Worm (Caenorhabditis elegans) whole organism, L3 larva: ENCODE results near the gene C44H9.6.
A peak's percentile ranks its signal among the peaks of the same experiment; 100 is the strongest.

Source experiments
- ZK546.5 ChIP-seq: sonication (generic microtip); optimal IDR thresholded peaks from 2 replicates; lab custom pipeline; 2017; ENCODE audit warnings: missing biosample characterization, missing genetic modification characterization
- aly-2 ChIP-seq: fragments of 150-350 bp; optimal IDR thresholded peaks from 2 replicates; lab custom pipeline; 2014; ENCODE audit warnings: missing biosample characterization, missing genetic modification characterization
- ama-1 ChIP-seq: fragments of 150-350 bp; optimal IDR thresholded peaks from 2 replicates; lab custom pipeline; 2018
- ceh-16 ChIP-seq: sonication (generic microtip); optimal IDR thresholded peaks from 2 replicates; lab custom pipeline; 2017; ENCODE audit warnings: missing biosample characterization, missing genetic modification characterization
- ceh-28 ChIP-seq: fragments of 150-350 bp; optimal IDR thresholded peaks from 2 replicates; lab custom pipeline; 2014; ENCODE audit warnings: missing biosample characterization, missing genetic modification reagents, missing genetic modification characterization
- ceh-82 ChIP-seq: fragments of 150-350 bp; optimal IDR thresholded peaks from 2 replicates; lab custom pipeline; 2014; ENCODE audit warnings: missing biosample characterization, missing genetic modification characterization
- egl-5 ChIP-seq: fragments of 150-350 bp; optimal IDR thresholded peaks from 2 replicates; lab custom pipeline; 2017; ENCODE audit warnings: missing biosample characterization, missing genetic modification reagents, missing genetic modification characterization, inconsistent platforms
- elt-1 ChIP-seq: fragments of 150-350 bp; optimal IDR thresholded peaks from 2 replicates; lab custom pipeline; 2014; ENCODE audit warnings: missing biosample characterization, missing genetic modification characterization
- elt-3 ChIP-seq, 3 experiments: fragments of 150-350 bp in 1 of 3; sonication (generic microtip) in 2 of 3; optimal IDR thresholded peaks; 2 replicates in 2 of 3; 4 replicates in 1 of 3; lab custom pipeline; 2014 to 2017; ENCODE audit warnings: missing biosample characterization in 3 of 3, missing genetic modification characterization in 3 of 3
- eor-1 ChIP-seq, 2 experiments: fragments of 150-350 bp; optimal IDR thresholded peaks; 2 replicates each; lab custom pipeline; 2014 to 2018; ENCODE audit warnings: missing biosample characterization in 2 of 2, missing genetic modification characterization in 2 of 2
- fkh-10 ChIP-seq: sonication (generic microtip); optimal IDR thresholded peaks from 2 replicates; lab custom pipeline; 2017; ENCODE audit warnings: missing biosample characterization, missing genetic modification reagents, missing genetic modification characterization
- fkh-2 ChIP-seq: fragments of 150-350 bp; optimal IDR thresholded peaks from 2 replicates; lab custom pipeline; 2014; ENCODE audit warnings: missing biosample characterization, missing genetic modification reagents, missing genetic modification characterization
- fos-1 ChIP-seq: fragments of 150-350 bp; optimal IDR thresholded peaks from 2 replicates; lab custom pipeline; 2014; ENCODE audit warnings: missing biosample characterization, missing genetic modification characterization
- hmg-11 ChIP-seq: sonication (generic microtip); optimal IDR thresholded peaks from 2 replicates; lab custom pipeline; 2016; ENCODE audit warnings: missing genetic modification characterization, missing compliant biosample characterization
- jun-1 ChIP-seq: fragments of 150-350 bp; optimal IDR thresholded peaks from 2 replicates; lab custom pipeline; 2014; ENCODE audit warnings: missing biosample characterization, missing genetic modification reagents, missing genetic modification characterization
- lin-15B ChIP-seq: fragments of 150-350 bp; optimal IDR thresholded peaks from 2 replicates; lab custom pipeline; 2014; ENCODE audit warnings: missing biosample characterization, missing genetic modification characterization
- mdl-1 ChIP-seq: fragments of 150-350 bp; optimal IDR thresholded peaks from 2 replicates; lab custom pipeline; 2014; ENCODE audit warnings: missing biosample characterization, missing genetic modification characterization
- mml-1 ChIP-seq: fragments of 150-350 bp; sonication (generic microtip); optimal IDR thresholded peaks from 3 replicates; lab custom pipeline; 2014; ENCODE audit warnings: missing biosample characterization, missing genetic modification characterization
- nfya-1 ChIP-seq: sonication (generic microtip); optimal IDR thresholded peaks from 2 replicates; lab custom pipeline; 2017; ENCODE audit warnings: missing genetic modification characterization, mild to moderate bottlenecking, missing compliant biosample characterization, antibody characterized with exemption, moderate library complexity; ENCODE audit not compliant: insufficient read depth
- nhr-11 ChIP-seq: fragments of 150-350 bp; optimal IDR thresholded peaks from 2 replicates; lab custom pipeline; 2014; ENCODE audit warnings: missing biosample characterization, missing genetic modification characterization
- nhr-12 ChIP-seq: fragments of 150-350 bp; optimal IDR thresholded peaks from 2 replicates; lab custom pipeline; 2014; ENCODE audit warnings: missing biosample characterization, missing genetic modification characterization
- nhr-23 ChIP-seq: fragments of 150-350 bp; optimal IDR thresholded peaks from 2 replicates; lab custom pipeline; 2014; ENCODE audit warnings: missing biosample characterization, missing genetic modification reagents, missing genetic modification characterization
- nhr-237 ChIP-seq: fragments of 150-350 bp; optimal IDR thresholded peaks from 2 replicates; lab custom pipeline; 2014; ENCODE audit warnings: missing biosample characterization, missing genetic modification characterization
- nhr-25 ChIP-seq: sonication (generic microtip); optimal IDR thresholded peaks from 2 replicates; lab custom pipeline; 2017; ENCODE audit warnings: missing biosample characterization, missing genetic modification characterization
- nhr-43 ChIP-seq: sonication (generic microtip); optimal IDR thresholded peaks from 2 replicates; lab custom pipeline; 2016; ENCODE audit warnings: mild to moderate bottlenecking, missing genetic modification characterization, missing compliant biosample characterization; ENCODE audit not compliant: poor library complexity, severe bottlenecking
- nhr-67 ChIP-seq: fragments of 150-350 bp; optimal IDR thresholded peaks from 2 replicates; lab custom pipeline; 2014; ENCODE audit warnings: missing biosample characterization, missing genetic modification characterization
- nhr-76 ChIP-seq: fragments of 150-350 bp; sonication (generic microtip); optimal IDR thresholded peaks from 5 replicates; lab custom pipeline; 2014; ENCODE audit warnings: missing biosample characterization, missing genetic modification characterization
- pha-4 ChIP-seq: fragments of 150-350 bp; optimal IDR thresholded peaks from 2 replicates; lab custom pipeline; 2014; ENCODE audit warnings: missing biosample characterization, missing genetic modification reagents, missing genetic modification characterization
- pqm-1 ChIP-seq: fragments of 150-350 bp; optimal IDR thresholded peaks from 2 replicates; lab custom pipeline; 2017; ENCODE audit warnings: missing biosample characterization, missing genetic modification characterization, inconsistent platforms
- sea-2 ChIP-seq: fragments of 150-350 bp; sonication (generic microtip); optimal IDR thresholded peaks from 4 replicates; lab custom pipeline; 2014; ENCODE audit warnings: missing biosample characterization, missing genetic modification reagents, missing genetic modification characterization
- snpc-4 ChIP-seq: fragments of 150-350 bp; optimal IDR thresholded peaks from 2 replicates; lab custom pipeline; 2014; ENCODE audit warnings: missing biosample characterization, missing genetic modification characterization
- tbx-2 ChIP-seq: sonication (generic microtip); optimal IDR thresholded peaks from 2 replicates; lab custom pipeline; 2016; ENCODE audit warnings: mild to moderate bottlenecking, missing genetic modification characterization, missing compliant biosample characterization
- zag-1 ChIP-seq: fragments of 150-350 bp; optimal IDR thresholded peaks from 2 replicates; lab custom pipeline; 2014; ENCODE audit warnings: missing biosample characterization, missing genetic modification characterization

The C44H9.6 gene

ce11 chrV:12814481-12814882 is 30.7 kb downstream of the C44H9.6 start (continued):
- no peak for TF ChIP-seq nhr-12 (tag; lab: Kevin White, UChicago)
- TF ChIP-seq fkh-2 (tag; lab: Kevin White, UChicago), result peak; percentile 32

ce11 chrV:12814022-12814421 is 31.1 kb downstream of the C44H9.6 start, which contains the start of gene ZC443.3:
Gene ZC443.3 (minus strand): TSS chrV:12814122.
- TF ChIP-seq nhr-43 (tag; lab: Kevin White, UChicago) (no peak), egl-5 (tag; lab: Kevin White, UChicago) (no peak), fkh-2 (tag; lab: Kevin White, UChicago) (no peak), nhr-11 (tag; lab: Kevin White, UChicago) (no peak), ZK546.5 (tag; lab: Kevin White, UChicago) (no peak)

ce11 chrV:12811810-12812209 is 33.3 kb downstream of the C44H9.6 start:
- no peak for TF ChIP-seq mdl-1 (tag; lab: Kevin White, UChicago)
- no peak for TF ChIP-seq nhr-12 (tag; lab: Kevin White, UChicago)
- no peak for TF ChIP-seq sea-2 (GFP tag; lab: Kevin White, UChicago)
- no peak for TF ChIP-seq ceh-28
- no peak for TF ChIP-seq mml-1
- TF ChIP-seq egl-5 (tag; lab: Kevin White, UChicago), result peak; percentile 58
- TF ChIP-seq pha-4 (tag; lab: Kevin White, UChicago), result peak; percentile 44
- no peak for TF ChIP-seq pqm-1 (tag; lab: Kevin White, UChicago)
- TF ChIP-seq fos-1, result no peak
- peak; percentile 42 for TF ChIP-seq ama-1 (lab: Kevin White, UChicago)
- no peak for TF ChIP-seq eor-1 (tag; optimal IDR thresholded peaks at IDR 0.05; lab: Kevin White, UChicago)

- TF ChIP-seq tbx-2 (tag; lab: Kevin White, UChicago) (no peak), fkh-10 (GFP tag; lab: Kevin White, UChicago) (peak; percentile 46)
Observed at ce11 chrV:12811126-12811525, 34.0 kb downstream of the C44H9.6 start, which contains the start of gene ZC443.2. Gene ZC443.2 (minus strand): TSS chrV:12811192.

ce11 chrV:12809876-12810275 is 35.3 kb downstream of the C44H9.6 start, which contains the start of gene ZC443.1:
Gene ZC443.1 (minus strand): TSS chrV:12810080.
- TF ChIP-seq lin-15B (tag; lab: Kevin White, UChicago) (no peak), nhr-23 (no peak)

- no peak for TF ChIP-seq pha-4 (tag; lab: Kevin White, UChicago)
- TF ChIP-seq fkh-10 (GFP tag; lab: Kevin White, UChicago), result no peak
- no peak for TF ChIP-seq ceh-16
- no peak for TF ChIP-seq ceh-82 (tag; lab: Kevin White, UChicago)
- no peak for TF ChIP-seq nhr-25
- TF ChIP-seq aly-2 (tag; lab: Kevin White, UChicago), result no peak
- no peak for TF ChIP-seq elt-3 (tag; optimal IDR thresholded peaks at IDR 0.05; lab: Kevin White, UChicago)
- no peak for TF ChIP-seq ZK546.5 (tag; lab: Kevin White, UChicago)
- TF ChIP-seq nfya-1 (tag; lab: Kevin White, UChicago), result no peak
- no peak for TF ChIP-seq snpc-4 (tag; lab: Kevin White, UChicago)
- no peak for TF ChIP-seq fkh-2 (tag; lab: Kevin White, UChicago)
Observed at ce11 chrV:12806190-12806589, 39.0 kb downstream of the C44H9.6 start, which contains the start of gene ZC443.7. Gene ZC443.7 (plus strand): TSS chrV:12806490.

- TF ChIP-seq nhr-25, result no peak
- TF ChIP-seq nhr-43 (tag; lab: Kevin White, UChicago), result no peak
- TF ChIP-seq egl-5 (tag; lab: Kevin White, UChicago), result no peak
- no peak for TF ChIP-seq lin-15B (tag; lab: Kevin White, UChicago)
- TF ChIP-seq elt-1 (tag; lab: Kevin White, UChicago), result no peak
- no peak for TF ChIP-seq nhr-76 (tag; lab: Kevin White, UChicago)
- TF ChIP-seq nhr-67, result no peak
- no peak for TF ChIP-seq hmg-11 (tag; lab: Kevin White, UChicago)
- TF ChIP-seq ceh-28, result no peak
- no peak for TF ChIP-seq nhr-237
- TF ChIP-seq tbx-2 (tag; lab: Kevin White, UChicago), result no peak
- no peak for TF ChIP-seq zag-1
- no peak for TF ChIP-seq fkh-10 (GFP tag; lab: Kevin White, UChicago)
- no peak for TF ChIP-seq jun-1
- TF ChIP-seq nhr-23, result no peak
Observed at ce11 chrV:12803274-12803673, 41.9 kb downstream of the C44H9.6 start, which contains the start of gene srbc-45. Gene srbc-45 (plus strand): TSS chrV:12803574.
